Worm (Caenorhabditis elegans): ENCODE data around the gene D1086.17.

DNA sequence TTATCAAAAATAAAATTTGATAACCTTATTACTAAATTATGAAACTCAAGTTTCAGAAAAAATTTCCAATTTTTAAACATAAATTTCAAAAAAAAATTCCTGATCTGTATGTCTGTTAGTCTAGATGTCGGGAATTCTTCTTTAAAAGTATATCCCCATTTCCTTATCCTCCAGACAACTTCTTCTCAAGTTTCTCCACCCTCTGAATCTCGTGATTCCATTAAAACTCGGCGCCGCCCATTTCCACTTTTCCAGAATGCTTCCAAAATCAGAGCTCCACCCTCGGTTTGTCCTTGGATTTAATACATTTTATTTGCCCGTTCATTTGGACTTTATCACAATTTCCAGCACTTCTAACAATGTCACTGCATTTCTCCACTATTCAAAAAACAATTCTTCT, 34.0 kb upstream of the D1086.17 start, which contains the start of gene ins-10:
- TF ChIP-seq sea-1 (GFP tag; conservative IDR thresholded peaks at IDR 0.05) (no peak), tra-4 (tag; optimal IDR thresholded peaks at IDR 0.05) (no peak), tbx-37 (GFP tag; conservative IDR thresholded peaks at IDR 0.05) (no peak)

Data from whole organism, early embryonic.